Worm (Caenorhabditis elegans) whole organism, L1 larva: ENCODE data around the gene wdr-4.

Experiments
- blmp-1 ChIP-seq: fragments of 150-350 bp; optimal IDR thresholded peaks from 2 replicates; lab custom pipeline; 2014; ENCODE audit warnings: missing biosample characterization, missing genetic modification characterization
- ces-1 ChIP-seq: fragments of 150-350 bp; optimal IDR thresholded peaks from 2 replicates; lab custom pipeline; 2014; ENCODE audit warnings: missing biosample characterization, missing genetic modification reagents, missing genetic modification characterization
- dpl-1 ChIP-seq, 3 experiments: fragments of 150-350 bp in 2 of 3; sonication (generic microtip) in 1 of 3; optimal IDR thresholded peaks; 2 replicates each; lab custom pipeline; 2014 to 2017; ENCODE audit warnings: missing biosample characterization in 3 of 3, missing genetic modification characterization in 3 of 3, missing genetic modification reagents in 3 of 3
- fkh-10 ChIP-seq: sonication (generic microtip); optimal IDR thresholded peaks from 2 replicates; lab custom pipeline; 2017; ENCODE audit warnings: missing biosample characterization, missing genetic modification reagents, missing genetic modification characterization
- grh-1 ChIP-seq: fragments of 200-800 bp; sonication (Bioruptor generic); IDR thresholded peaks from 2 replicates; pipeline ENCODE4 v1.3.6; 2022; ENCODE audit warnings: missing genetic modification reagents, missing genetic modification characterization, missing compliant biosample characterization
- lin-15B ChIP-seq: fragments of 150-350 bp; sonication (generic microtip); optimal IDR thresholded peaks from 3 replicates; lab custom pipeline; 2014; ENCODE audit warnings: missing biosample characterization, missing genetic modification characterization
- lin-39 ChIP-seq: fragments of 150-350 bp; optimal IDR thresholded peaks from 2 replicates; lab custom pipeline; 2014; ENCODE audit warnings: missing biosample characterization, missing genetic modification reagents, missing genetic modification characterization
- nhr-11 ChIP-seq: fragments of 150-350 bp; optimal IDR thresholded peaks from 2 replicates; lab custom pipeline; 2014; ENCODE audit warnings: missing biosample characterization, missing genetic modification characterization
- nhr-76 ChIP-seq: sonication (generic microtip); optimal IDR thresholded peaks from 2 replicates; lab custom pipeline; 2017; ENCODE audit warnings: missing biosample characterization, missing genetic modification characterization
- pqm-1 ChIP-seq: sonication (generic microtip); optimal IDR thresholded peaks from 3 replicates; lab custom pipeline; 2017; ENCODE audit warnings: missing biosample characterization, missing genetic modification characterization
- ztf-11 ChIP-seq, 2 experiments: sonication (generic microtip); optimal IDR thresholded peaks; 2 replicates each; lab custom pipeline; 2016 to 2017; ENCODE audit warnings: missing genetic modification characterization in 2 of 2, missing biosample characterization in 1 of 2, missing compliant biosample characterization in 1 of 2

DNA sequence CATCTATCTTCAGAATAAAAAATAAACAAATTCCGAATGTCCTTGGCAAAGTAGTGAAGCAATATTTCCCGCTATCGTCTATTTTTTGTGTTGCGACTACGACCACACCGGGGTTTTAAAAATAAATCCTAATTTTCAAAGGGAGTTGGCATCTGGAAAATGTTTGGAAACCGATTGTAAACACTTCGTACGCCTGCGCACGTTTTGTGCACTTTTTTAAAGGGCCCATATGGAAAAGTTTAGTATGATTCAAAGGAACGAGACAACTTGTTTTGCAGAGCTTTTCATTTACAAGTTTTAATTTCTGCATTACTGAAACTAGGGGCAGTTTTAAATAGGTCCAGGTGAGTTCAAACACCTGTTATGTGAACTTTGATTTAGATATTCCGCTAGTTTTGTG, 14.5 kb downstream of the wdr-4 start:
- no peak for TF ChIP-seq fkh-10 (GFP tag; lab: Kevin White, UChicago)
- no peak for TF ChIP-seq ces-1
- TF ChIP-seq ztf-11 (tag; optimal IDR thresholded peaks at IDR 0.05; lab: Kevin White, UChicago) = no peak
- no peak for TF ChIP-seq pqm-1
- TF ChIP-seq nhr-11 (tag; lab: Kevin White, UChicago) = no peak
- no peak for TF ChIP-seq nhr-76 (tag; lab: Kevin White, UChicago)
- no peak for TF ChIP-seq dpl-1 (GFP tag; optimal IDR thresholded peaks at IDR 0.05; lab: Kevin White, UChicago)
- no peak for TF ChIP-seq grh-1 (GFP tag; lab: Robert Waterston, UW)
- TF ChIP-seq lin-15B (tag; lab: Kevin White, UChicago) = no peak
- TF ChIP-seq lin-39 (tag; lab: Kevin White, UChicago) = no peak
- TF ChIP-seq blmp-1 (tag; lab: Kevin White, UChicago) = no peak
